Worm (Caenorhabditis elegans) whole organism, L2 larva: ENCODE results near the gene srj-57.

ENCODE experiments used
- C34F6.9 ChIP-seq: fragments of 150-350 bp; optimal IDR thresholded peaks from 2 replicates; lab custom pipeline; 2014; ENCODE audit warnings: missing biosample characterization, missing genetic modification characterization
- F13H6.1 ChIP-seq: sonication (generic microtip); optimal IDR thresholded peaks from 2 replicates; lab custom pipeline; 2016; ENCODE audit warnings: missing genetic modification characterization, missing compliant biosample characterization
- R02D3.7 ChIP-seq: fragments of 150-350 bp; optimal IDR thresholded peaks from 2 replicates; lab custom pipeline; 2014; ENCODE audit warnings: missing biosample characterization, missing genetic modification characterization
- Y55F3AM.14 ChIP-seq: fragments of 200-800 bp; sonication (Bioruptor generic); optimal IDR thresholded peaks from 2 replicates; lab custom pipeline; 2018; ENCODE audit warnings: mild to moderate bottlenecking, missing genetic modification characterization, missing compliant biosample characterization
- ZK546.5 ChIP-seq: sonication (generic microtip); optimal IDR thresholded peaks from 2 replicates; lab custom pipeline; 2017; ENCODE audit warnings: missing biosample characterization, missing genetic modification characterization
- alr-1 ChIP-seq: fragments of 150-350 bp; optimal IDR thresholded peaks from 2 replicates; lab custom pipeline; 2014; ENCODE audit warnings: missing biosample characterization, missing genetic modification characterization
- blmp-1 ChIP-seq: sonication (generic microtip); optimal IDR thresholded peaks from 2 replicates; lab custom pipeline; 2017; ENCODE audit warnings: missing genetic modification characterization, mild to moderate bottlenecking, missing compliant biosample characterization, antibody characterized with exemption, moderate library complexity; ENCODE audit not compliant: insufficient read depth
- ceh-16 ChIP-seq: fragments of 150-350 bp; optimal IDR thresholded peaks from 2 replicates; lab custom pipeline; 2014; ENCODE audit warnings: missing biosample characterization, missing genetic modification characterization
- crh-2 ChIP-seq: sonication (generic microtip); optimal IDR thresholded peaks from 2 replicates; lab custom pipeline; 2017; ENCODE audit warnings: missing biosample characterization, missing genetic modification characterization
- dmd-4 ChIP-seq: sonication (generic microtip); optimal IDR thresholded peaks from 2 replicates; lab custom pipeline; 2017; ENCODE audit warnings: missing biosample characterization, missing genetic modification characterization
- elt-3 ChIP-seq: sonication (generic microtip); optimal IDR thresholded peaks from 2 replicates; lab custom pipeline; 2017; ENCODE audit warnings: missing biosample characterization, missing genetic modification characterization
- fos-1 ChIP-seq: fragments of 150-350 bp; optimal IDR thresholded peaks from 2 replicates; lab custom pipeline; 2014; ENCODE audit warnings: missing biosample characterization, missing genetic modification characterization
- gmeb-1 ChIP-seq: fragments of 150-350 bp; optimal IDR thresholded peaks from 2 replicates; lab custom pipeline; 2014; ENCODE audit warnings: missing biosample characterization, missing genetic modification characterization
- lin-11 ChIP-seq: fragments of 150-350 bp; sonication (generic microtip); optimal IDR thresholded peaks from 2 replicates; lab custom pipeline; 2014; ENCODE audit warnings: missing biosample characterization, missing genetic modification characterization, inconsistent platforms, mixed read lengths
- lin-39 ChIP-seq: fragments of 150-350 bp; optimal IDR thresholded peaks from 2 replicates; lab custom pipeline; 2014; ENCODE audit warnings: missing biosample characterization, missing genetic modification reagents, missing genetic modification characterization
- lsy-2 ChIP-seq, 2 experiments: fragments of 150-350 bp in 1 of 2; sonication (generic microtip) in 1 of 2; optimal IDR thresholded peaks; 2 replicates each; lab custom pipeline; 2014 to 2017; ENCODE audit warnings: missing biosample characterization in 2 of 2, missing genetic modification characterization in 2 of 2
- mab-5 ChIP-seq: fragments of 150-350 bp; optimal IDR thresholded peaks from 2 replicates; lab custom pipeline; 2014; ENCODE audit warnings: missing biosample characterization, missing genetic modification characterization
- mbf-1 ChIP-seq: sonication (generic microtip); optimal IDR thresholded peaks from 2 replicates; lab custom pipeline; 2017; ENCODE audit warnings: missing biosample characterization, missing genetic modification characterization
- mdl-1 ChIP-seq, 2 experiments: fragments of 150-350 bp in 1 of 2; sonication (generic microtip) in 1 of 2; optimal IDR thresholded peaks; 2 replicates each; lab custom pipeline; 2017; ENCODE audit warnings: missing biosample characterization in 2 of 2, missing genetic modification characterization in 2 of 2
- nhr-10 ChIP-seq: sonication (generic microtip); optimal IDR thresholded peaks from 2 replicates; lab custom pipeline; 2017; ENCODE audit warnings: missing biosample characterization, missing genetic modification characterization
- nhr-11 ChIP-seq: fragments of 150-350 bp; optimal IDR thresholded peaks from 2 replicates; lab custom pipeline; 2014; ENCODE audit warnings: missing biosample characterization, missing genetic modification characterization
- nhr-12 ChIP-seq: fragments of 150-350 bp; optimal IDR thresholded peaks from 2 replicates; lab custom pipeline; 2014; ENCODE audit warnings: missing biosample characterization, missing genetic modification characterization
- nhr-129 ChIP-seq: fragments of 150-350 bp; optimal IDR thresholded peaks from 2 replicates; lab custom pipeline; 2014; ENCODE audit warnings: missing biosample characterization, missing genetic modification characterization
- nhr-21 ChIP-seq: fragments of 150-350 bp; optimal IDR thresholded peaks from 2 replicates; lab custom pipeline; 2014; ENCODE audit warnings: missing biosample characterization, missing genetic modification characterization
- nhr-23 ChIP-seq: fragments of 150-350 bp; optimal IDR thresholded peaks from 2 replicates; lab custom pipeline; 2014; ENCODE audit warnings: missing biosample characterization, missing genetic modification reagents, missing genetic modification characterization
- nhr-237 ChIP-seq: fragments of 150-350 bp; optimal IDR thresholded peaks from 2 replicates; lab custom pipeline; 2014; ENCODE audit warnings: missing biosample characterization, missing genetic modification characterization
- nhr-25 ChIP-seq: fragments of 150-350 bp; sonication (generic microtip); optimal IDR thresholded peaks from 3 replicates; lab custom pipeline; 2014; ENCODE audit warnings: missing biosample characterization, missing genetic modification characterization
- nhr-6 ChIP-seq: fragments of 150-350 bp; optimal IDR thresholded peaks from 2 replicates; lab custom pipeline; 2014; ENCODE audit warnings: missing biosample characterization, missing genetic modification characterization
- nhr-77 ChIP-seq: fragments of 150-350 bp; optimal IDR thresholded peaks from 2 replicates; lab custom pipeline; 2014; ENCODE audit warnings: missing biosample characterization, missing genetic modification characterization
- peb-1 ChIP-seq: fragments of 150-350 bp; optimal IDR thresholded peaks from 2 replicates; lab custom pipeline; 2014; ENCODE audit warnings: missing biosample characterization, missing genetic modification characterization
- sem-4 ChIP-seq: fragments of 150-350 bp; optimal IDR thresholded peaks from 2 replicates; lab custom pipeline; 2014; ENCODE audit warnings: missing biosample characterization, missing genetic modification reagents, missing genetic modification characterization
- sma-9 ChIP-seq, 2 experiments: fragments of 150-350 bp in 1 of 2; sonication (generic microtip) in 1 of 2; optimal IDR thresholded peaks; 2 replicates each; lab custom pipeline; 2014 to 2016; ENCODE audit warnings: missing genetic modification characterization in 2 of 2, mild to moderate bottlenecking in 1 of 2, missing biosample characterization in 1 of 2, missing compliant biosample characterization in 1 of 2, missing genetic modification reagents in 1 of 2, moderate library complexity in 1 of 2
- unc-39 ChIP-seq: fragments of 150-350 bp; optimal IDR thresholded peaks from 2 replicates; lab custom pipeline; 2014; ENCODE audit warnings: missing biosample characterization, missing genetic modification characterization
- unc-55 ChIP-seq: fragments of 150-350 bp; sonication (generic microtip); optimal IDR thresholded peaks from 3 replicates; lab custom pipeline; 2014; ENCODE audit warnings: missing biosample characterization, missing genetic modification reagents, missing genetic modification characterization
- zag-1 ChIP-seq: fragments of 150-350 bp; optimal IDR thresholded peaks from 2 replicates; lab custom pipeline; 2014; ENCODE audit warnings: missing biosample characterization, missing genetic modification characterization
- ztf-1 ChIP-seq: fragments of 200-800 bp; sonication (Bioruptor generic); conservative IDR thresholded peaks from 2 replicates; pipeline ENCODE4 v1.3.6; 2022; ENCODE audit warnings: missing genetic modification characterization, missing compliant biosample characterization
- ztf-11 ChIP-seq: sonication (generic microtip); optimal IDR thresholded peaks from 2 replicates; lab custom pipeline; 2017; ENCODE audit warnings: missing biosample characterization, missing genetic modification characterization

The srj-57 gene

DNA sequence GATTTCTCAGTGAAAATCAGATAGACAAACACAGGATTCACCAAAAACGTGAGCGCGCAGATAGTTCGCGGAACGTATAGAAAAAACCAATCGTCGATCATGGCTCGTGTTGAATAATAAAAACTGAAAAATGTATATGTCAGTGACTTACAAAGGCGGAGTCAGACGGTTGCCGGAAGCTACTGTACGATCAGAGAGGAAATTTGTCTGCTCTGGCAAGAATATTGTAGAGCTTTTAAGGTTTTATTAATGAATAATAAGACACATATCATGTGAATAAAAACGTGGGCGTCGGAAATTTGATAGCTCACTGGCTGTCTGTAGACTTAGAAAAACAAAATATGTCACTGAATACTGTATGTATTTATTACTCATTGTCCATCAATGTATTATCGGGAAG is at the start of gene srj-57:
srj-57 (minus strand) TSS at position 101 of the 400 bp plus-strand sequence.
- no peak for TF ChIP-seq unc-55
- TF ChIP-seq C34F6.9 (tag; lab: Kevin White, UChicago), result no peak
- no peak for TF ChIP-seq crh-2 (tag; lab: Kevin White, UChicago)
- no peak for TF ChIP-seq nhr-77
- TF ChIP-seq lin-39 (tag; lab: Kevin White, UChicago), result no peak
- no peak for TF ChIP-seq blmp-1 (tag; lab: Kevin White, UChicago)

DNA sequence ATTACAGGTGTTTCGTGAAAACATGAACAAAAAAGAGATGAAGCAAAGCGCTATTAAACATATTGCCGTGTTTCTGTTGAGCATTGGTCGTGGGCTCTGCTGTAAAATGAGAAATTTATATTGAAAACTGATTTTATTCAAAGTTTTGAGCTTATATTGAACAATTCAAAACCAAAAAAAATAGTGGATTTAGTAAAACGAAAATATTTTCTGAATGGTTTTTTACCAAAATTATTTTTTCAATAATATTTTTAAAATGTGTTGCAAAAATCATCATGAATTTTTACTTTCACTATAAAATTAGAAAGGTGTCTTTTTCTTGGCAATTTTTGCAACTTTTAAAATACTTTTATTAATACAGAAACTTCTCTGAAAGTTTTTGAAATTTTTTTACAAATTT is 47.9 kb upstream of the srj-57 start, which contains the start of gene C31B8.7:
C31B8.7 (minus strand) TSS at position 101 of the 400 bp plus-strand sequence.
- TF ChIP-seq ztf-1 (GFP tag; lab: Robert Waterston, UW), result no peak
- TF ChIP-seq C34F6.9 (tag; lab: Kevin White, UChicago), result no peak
- no peak for TF ChIP-seq gmeb-1 (tag; lab: Kevin White, UChicago)
- no peak for TF ChIP-seq mdl-1 (tag; optimal IDR thresholded peaks at IDR 0.05; lab: Kevin White, UChicago)
- no peak for TF ChIP-seq ZK546.5 (tag; lab: Kevin White, UChicago)
- no peak for TF ChIP-seq unc-39 (tag; lab: Kevin White, UChicago)
- TF ChIP-seq nhr-21 (tag; lab: Kevin White, UChicago), result no peak
- no peak for TF ChIP-seq lin-11
- no peak for TF ChIP-seq ztf-11 (tag; lab: Kevin White, UChicago)
- no peak for TF ChIP-seq crh-2 (tag; lab: Kevin White, UChicago)
- TF ChIP-seq lsy-2 (tag; optimal IDR thresholded peaks at IDR 0.05; lab: Kevin White, UChicago), result no peak
- TF ChIP-seq, all 48 proteins: peak for 0

DNA sequence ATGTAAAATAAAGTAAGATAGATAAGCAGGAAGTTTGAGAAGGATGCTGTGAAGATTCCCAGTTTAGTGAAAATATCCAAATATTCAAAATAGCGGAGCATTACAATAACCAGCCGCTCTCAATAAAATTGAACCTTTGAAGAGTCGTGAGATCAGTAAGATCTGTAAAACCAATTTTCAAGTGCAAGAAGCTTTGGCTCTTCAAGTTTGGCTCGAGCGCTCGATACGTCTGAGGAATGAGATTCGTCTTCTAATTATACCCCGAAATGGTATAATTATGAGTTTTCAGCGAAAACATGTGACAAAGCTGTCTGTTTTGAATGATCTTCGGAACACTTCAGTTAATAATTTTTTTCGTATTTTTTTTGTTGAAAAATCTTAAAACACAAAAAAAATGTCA is 44.5 kb upstream of the srj-57 start, which contains the start of gene str-46:
str-46 (minus strand) TSS at position 101 of the 400 bp plus-strand sequence.
- TF ChIP-seq F13H6.1 (tag; lab: Kevin White, UChicago) (no peak), mdl-1 (tag; optimal IDR thresholded peaks at IDR 0.05; lab: Kevin White, UChicago) (no peak), nhr-10 (tag; lab: Kevin White, UChicago) (no peak), dmd-4 (tag; lab: Kevin White, UChicago) (no peak), fos-1 (tag; lab: Kevin White, UChicago) (no peak), nhr-23 (no peak), nhr-6 (no peak), Y55F3AM.14 (GFP tag; lab: Kevin White, UChicago) (no peak), R02D3.7 (no peak), elt-3 (tag; lab: Kevin White, UChicago) (no peak), peb-1 (tag; lab: Kevin White, UChicago) (no peak), alr-1 (tag; lab: Kevin White, UChicago) (no peak), nhr-129 (tag; lab: Kevin White, UChicago) (no peak), nhr-11 (tag; lab: Kevin White, UChicago) (no peak)

DNA sequence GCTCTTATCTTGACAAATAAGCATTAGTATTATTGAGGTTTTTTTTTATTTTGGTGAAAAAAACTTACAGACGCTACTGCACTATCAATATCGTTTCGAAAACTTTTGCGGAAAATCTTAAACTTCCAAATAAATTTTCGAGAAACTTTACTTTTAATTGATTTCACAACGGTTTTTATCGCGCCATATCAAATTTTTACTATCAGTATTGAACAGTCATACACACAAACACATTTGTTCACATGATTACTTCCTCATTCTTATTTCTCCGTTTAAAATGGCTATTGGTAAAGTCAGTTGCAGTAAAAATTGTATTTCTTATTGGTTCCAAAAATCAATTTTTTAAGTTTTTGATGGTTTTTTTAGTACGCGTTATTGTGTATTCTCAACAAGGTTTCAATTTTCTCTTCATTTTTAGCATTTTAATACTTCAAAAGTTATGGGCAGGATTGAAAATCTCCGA is 40.9 kb upstream of the srj-57 start, which contains the start of gene pals-32:
pals-32 (plus strand) TSS at position 413 of the 463 bp plus-strand sequence.
- no peak for TF ChIP-seq sma-9 (GFP tag; optimal IDR thresholded peaks at IDR 0.05; lab: Kevin White, UChicago)
- TF ChIP-seq sma-9 (tag; optimal IDR thresholded peaks at IDR 0.05; lab: Kevin White, UChicago), result no peak
- TF ChIP-seq nhr-6, result no peak
- TF ChIP-seq lin-11, result no peak
- TF ChIP-seq fos-1 (tag; lab: Kevin White, UChicago), result peak; percentile 57
- no peak for TF ChIP-seq ceh-16 (tag; lab: Kevin White, UChicago)

DNA sequence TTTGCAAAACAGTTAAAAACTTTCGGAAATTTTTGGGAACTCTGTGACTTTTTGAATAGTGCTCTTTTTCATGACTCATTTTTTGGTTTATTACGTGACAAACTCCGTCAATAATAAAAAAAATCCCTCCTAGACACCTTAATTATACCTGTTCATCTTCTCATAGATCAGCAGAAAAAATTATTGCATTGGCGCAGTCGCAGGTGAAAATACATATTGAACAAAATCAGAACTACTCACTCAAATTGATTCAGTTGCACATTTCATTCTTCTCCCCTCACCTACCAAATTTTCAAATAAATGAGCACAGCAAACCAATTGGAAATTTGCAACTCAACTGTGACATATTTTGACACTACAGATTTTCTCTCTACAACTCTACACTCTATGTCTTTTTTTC is 37.6 kb upstream of the srj-57 start, which contains the start of gene srh-127:
srh-127 (plus strand) TSS at position 301 of the 400 bp plus-strand sequence.
- TF ChIP-seq elt-3 (tag; lab: Kevin White, UChicago), result no peak
- TF ChIP-seq crh-2 (tag; lab: Kevin White, UChicago), result no peak
- no peak for TF ChIP-seq ceh-16 (tag; lab: Kevin White, UChicago)
- no peak for TF ChIP-seq F13H6.1 (tag; lab: Kevin White, UChicago)
- TF ChIP-seq peb-1 (tag; lab: Kevin White, UChicago), result no peak
- no peak for TF ChIP-seq mbf-1 (tag; lab: Kevin White, UChicago)
- TF ChIP-seq zag-1 (tag; lab: Kevin White, UChicago), result no peak
- TF ChIP-seq nhr-23, result no peak
- TF ChIP-seq mab-5 (tag; lab: Kevin White, UChicago), result no peak
- TF ChIP-seq nhr-237 (tag; lab: Kevin White, UChicago), result no peak
- TF ChIP-seq nhr-25 (tag; lab: Kevin White, UChicago), result no peak
- no peak for TF ChIP-seq sem-4
- TF ChIP-seq lsy-2 (tag; optimal IDR thresholded peaks at IDR 0.05; lab: Kevin White, UChicago), result no peak
- TF ChIP-seq nhr-10 (tag; lab: Kevin White, UChicago), result no peak
- no peak for TF ChIP-seq nhr-12 (tag; lab: Kevin White, UChicago)
- no peak for TF ChIP-seq nhr-6
